Fruit fly (Drosophila melanogaster) whole organism, embryonic: ENCODE data around the gene CG9338.

Source experiments
- ATbp ChIP-seq: fragments of 200-800 bp; sonication (Bioruptor generic); optimal IDR thresholded peaks from 2 replicates; lab custom pipeline; 2017; ENCODE audit warnings: missing biosample characterization, mild to moderate bottlenecking, missing genetic modification characterization, missing genetic modification reagents
- CG9215 ChIP-seq: fragments of 200-800 bp; sonication (Bioruptor generic); IDR thresholded peaks from 2 replicates; pipeline ENCODE4 v1.3.6; 2022; ENCODE audit warnings: missing biosample characterization, missing genetic modification characterization
- CTCF ChIP-seq: fragments of 200-800 bp; sonication (Bioruptor generic); optimal IDR thresholded peaks from 2 replicates; lab custom pipeline; 2017; ENCODE audit warnings: missing biosample characterization, mild to moderate bottlenecking, missing genetic modification characterization, moderate library complexity
- Lpt ChIP-seq: fragments of >200 bp; optimal IDR thresholded peaks from 2 replicates; lab custom pipeline; 2018; ENCODE audit warnings: missing biosample characterization, missing genetic modification characterization
- Sry-β ChIP-seq: fragments of 200-800 bp; sonication (Bioruptor generic); optimal IDR thresholded peaks from 2 replicates; lab custom pipeline; 2018; ENCODE audit warnings: missing biosample characterization, mild to moderate bottlenecking, missing genetic modification characterization, moderate library complexity
- bigmax ChIP-seq: fragments of 200-800 bp; sonication (Bioruptor generic); optimal IDR thresholded peaks from 2 replicates; lab custom pipeline; 2018; ENCODE audit warnings: missing biosample characterization, mild to moderate bottlenecking, missing genetic modification characterization
- dmrt99B ChIP-seq: fragments of 200-800 bp; sonication (Bioruptor generic); optimal IDR thresholded peaks from 2 replicates; lab custom pipeline; 2018; ENCODE audit warnings: missing biosample characterization, mild to moderate bottlenecking, missing genetic modification characterization, moderate library complexity
- gsb-n ChIP-seq: fragments of 200-800 bp; sonication (Bioruptor generic); optimal IDR thresholded peaks from 3 replicates; lab custom pipeline; 2018; ENCODE audit warnings: missing biosample characterization, mild to moderate bottlenecking, missing genetic modification characterization
- mirr ChIP-seq: fragments of 200-800 bp; sonication (Bioruptor generic); optimal IDR thresholded peaks from 3 replicates; lab custom pipeline; 2018; ENCODE audit warnings: missing biosample characterization, mild to moderate bottlenecking, missing genetic modification characterization
- tup ChIP-seq: fragments of 200-800 bp; sonication (Bioruptor generic); optimal IDR thresholded peaks from 2 replicates; lab custom pipeline; 2016; ENCODE audit warnings: missing biosample characterization, mild to moderate bottlenecking, missing genetic modification characterization, moderate library complexity

dm6 chr2L:20820767-20821166 is 44.2 kb upstream of the CG9338 start, which contains the start of gene CheB38c:
- TF ChIP-seq CG9215 (no peak), tup (GFP tag; lab: Kevin White, UChicago) (no peak), Lpt (GFP tag; lab: Kevin White, UChicago) (no peak), ATbp (GFP tag; lab: Kevin White, UChicago) (no peak), dmrt99B (tag; lab: Kevin White, UChicago) (no peak), gsb-n (tag; lab: Kevin White, UChicago) (no peak), Sry-β (GFP tag; lab: Kevin White, UChicago) (no peak), mirr (no peak), bigmax (GFP tag; lab: Kevin White, UChicago) (no peak), CTCF (GFP tag; lab: Kevin White, UChicago) (no peak)
